Worm (Caenorhabditis elegans): ENCODE results near the gene R09E10.6.

R09E10.6 gene

ce11 chrIV:10276960-10277359, 17.0 kb downstream of the R09E10.6 start, which contains the start of gene Y43C5A.7:
TSS of gene Y43C5A.7 (plus strand) at chrIV:10277260.
- TF ChIP-seq unc-62 (GFP tag; optimal IDR thresholded peaks at IDR 0.05) (no peak), mep-1 (tag; optimal IDR thresholded peaks at IDR 0.05) (no peak), nhr-237 (tag; optimal IDR thresholded peaks at IDR 0.05) (no peak), nhr-12 (tag; optimal IDR thresholded peaks at IDR 0.05) (no peak), flh-1 (GFP tag; optimal IDR thresholded peaks at IDR 0.05) (no peak), snpc-4 (tag; optimal IDR thresholded peaks at IDR 0.05) (no peak), unc-120 (tag; optimal IDR thresholded peaks at IDR 0.05; ENCODE audit: poor library complexity, severe bottlenecking) (no peak), M03D4.4 (tag; optimal IDR thresholded peaks at IDR 0.05) (no peak), lsy-2 (tag; optimal IDR thresholded peaks at IDR 0.05) (no peak), pha-4 (tag; optimal IDR thresholded peaks at IDR 0.05) (no peak), mls-2 (tag; optimal IDR thresholded peaks at IDR 0.05) (no peak), lin-32 (GFP tag; optimal IDR thresholded peaks at IDR 0.05) (no peak), zip-8 (tag; optimal IDR thresholded peaks at IDR 0.05) (no peak), ceh-43 (GFP tag; optimal IDR thresholded peaks at IDR 0.05) (no peak), bed-3 (GFP tag; optimal IDR thresholded peaks at IDR 0.05) (no peak), drap-1 (GFP tag; optimal IDR thresholded peaks at IDR 0.05) (no peak), blmp-1 (tag; optimal IDR thresholded peaks at IDR 0.05) (no peak), tbx-8 (GFP tag; optimal IDR thresholded peaks at IDR 0.05) (no peak), cnd-1 (tag; optimal IDR thresholded peaks at IDR 0.05) (no peak), hlh-1 (tag; optimal IDR thresholded peaks at IDR 0.05) (no peak)

ce11 chrIV:10275050-10275449, 18.9 kb downstream of the R09E10.6 start:
- TF ChIP-seq ces-1 (GFP tag; optimal IDR thresholded peaks at IDR 0.05), result no peak
- no peak for TF ChIP-seq ztf-11 (tag; optimal IDR thresholded peaks at IDR 0.05)
- TF ChIP-seq blmp-1 (tag; optimal IDR thresholded peaks at IDR 0.05), result no peak
- TF ChIP-seq lin-13 (tag; optimal IDR thresholded peaks at IDR 0.05), result no peak

- TF ChIP-seq elt-3 (tag; optimal IDR thresholded peaks at IDR 0.05), result no peak
- TF ChIP-seq flh-1 (GFP tag; optimal IDR thresholded peaks at IDR 0.05), result no peak
- TF ChIP-seq lsy-2 (tag; optimal IDR thresholded peaks at IDR 0.05), result no peak
- TF ChIP-seq snpc-4 (tag; optimal IDR thresholded peaks at IDR 0.05), result no peak
Observed at ce11 chrIV:10273781-10274313, 20.1 kb downstream of the R09E10.6 start, which contains the start of gene Y43C5A.3. TSS of gene Y43C5A.3 (plus strand) at chrIV:10274036.

ce11 chrIV:10273360-10273759, 20.6 kb downstream of the R09E10.6 start:
- no peak for TF ChIP-seq lsy-2 (tag; optimal IDR thresholded peaks at IDR 0.05)
- TF ChIP-seq ceh-39 (tag; optimal IDR thresholded peaks at IDR 0.05), result no peak
- TF ChIP-seq ceh-43 (GFP tag; optimal IDR thresholded peaks at IDR 0.05), result no peak

- TF ChIP-seq flh-1 (GFP tag; optimal IDR thresholded peaks at IDR 0.05) (no peak), pha-4 (tag; optimal IDR thresholded peaks at IDR 0.05) (no peak), ceh-83 (GFP tag; optimal IDR thresholded peaks at IDR 0.05) (no peak), unc-62 (GFP tag; optimal IDR thresholded peaks at IDR 0.05) (no peak), mep-1 (tag; optimal IDR thresholded peaks at IDR 0.05) (no peak), ceh-39 (tag; optimal IDR thresholded peaks at IDR 0.05) (no peak)
Observed at ce11 chrIV:10269137-10269933, 24.6 kb downstream of the R09E10.6 start, which contains the start of the genes nspd-7 and Y43C5A.2. TSS of gene nspd-7 (minus strand) at chrIV:10269187. TSS of gene Y43C5A.2 (plus strand) at chrIV:10269883.

- TF ChIP-seq tbx-8 (GFP tag; optimal IDR thresholded peaks at IDR 0.05) (no peak), blmp-1 (tag; optimal IDR thresholded peaks at IDR 0.05) (no peak), ham-2 (GFP tag; optimal IDR thresholded peaks at IDR 0.05) (no peak), drap-1 (GFP tag; optimal IDR thresholded peaks at IDR 0.05) (no peak), elt-1 (tag; optimal IDR thresholded peaks at IDR 0.05; ENCODE audit: borderline replicate concordance, insufficient read depth) (peak; percentile 99), elt-3 (tag; optimal IDR thresholded peaks at IDR 0.05) (peak; percentile 63)
Observed at ce11 chrIV:10261061-10261460, 32.9 kb downstream of the R09E10.6 start.

Data from whole organism, mixed stage, embryonic.